Fruit fly (Drosophila melanogaster) whole organism, prepupa: ENCODE measurements around the gene Cwc25.

ENCODE experiments used
- CG10669 ChIP-seq: fragments of 200-800 bp; sonication (Bioruptor generic); optimal IDR thresholded peaks from 3 replicates; lab custom pipeline; 2018; ENCODE audit warnings: missing biosample characterization, mild to moderate bottlenecking, missing genetic modification characterization, moderate library complexity
- CG11762 ChIP-seq: fragments of 200-800 bp; sonication (Bioruptor generic); optimal IDR thresholded peaks from 3 replicates; lab custom pipeline; 2016; ENCODE audit warnings: missing biosample characterization, missing genetic modification characterization; ENCODE audit not compliant: insufficient read depth
- CG11902 ChIP-seq: fragments of 200-800 bp; sonication (Bioruptor generic); optimal IDR thresholded peaks from 3 replicates; lab custom pipeline; 2016; ENCODE audit warnings: missing biosample characterization, missing genetic modification characterization
- CG15336 ChIP-seq: fragments of 200-800 bp; sonication (Bioruptor generic); IDR thresholded peaks from 2 replicates; pipeline ENCODE4 v1.3.6; 2022; ENCODE audit warnings: missing biosample characterization, missing genetic modification characterization
- CG16779 ChIP-seq: fragments of 200-800 bp; sonication (Bioruptor generic); optimal IDR thresholded peaks from 3 replicates; lab custom pipeline; 2017; ENCODE audit warnings: missing biosample characterization, mild to moderate bottlenecking, missing genetic modification characterization
- CG3032 ChIP-seq: fragments of 200-800 bp; optimal IDR thresholded peaks from 2 replicates; lab custom pipeline; 2019; ENCODE audit warnings: missing biosample characterization, mild to moderate bottlenecking, missing genetic modification characterization, moderate library complexity
- CG32006 ChIP-seq: fragments of 200-800 bp; sonication (Bioruptor generic); optimal IDR thresholded peaks from 3 replicates; lab custom pipeline; 2017; ENCODE audit warnings: missing biosample characterization, mild to moderate bottlenecking, missing genetic modification characterization
- CG34406 ChIP-seq: fragments of 200-800 bp; sonication (Bioruptor generic); optimal IDR thresholded peaks from 3 replicates; lab custom pipeline; 2016; ENCODE audit warnings: missing biosample characterization, missing genetic modification characterization
- CG3919 ChIP-seq: fragments of 200-800 bp; sonication (Bioruptor generic); optimal IDR thresholded peaks from 3 replicates; lab custom pipeline; 2016; ENCODE audit warnings: missing biosample characterization, missing genetic modification characterization
- CG4318 ChIP-seq: fragments of 200-800 bp; sonication (Bioruptor generic); optimal IDR thresholded peaks from 3 replicates; lab custom pipeline; 2017; ENCODE audit warnings: missing biosample characterization, mild to moderate bottlenecking, missing genetic modification characterization
- CG6163 ChIP-seq: fragments of 200-800 bp; sonication (Bioruptor generic); IDR thresholded peaks from 3 replicates; pipeline ENCODE4 v1.3.6; 2022; ENCODE audit warnings: missing biosample characterization, missing genetic modification characterization
- CG6276 ChIP-seq: fragments of 200-800 bp; sonication (Bioruptor generic); optimal IDR thresholded peaks from 2 replicates; lab custom pipeline; 2017; ENCODE audit warnings: missing biosample characterization, mild to moderate bottlenecking, missing genetic modification characterization
- CG6792 ChIP-seq: fragments of 200-800 bp; sonication (Bioruptor generic); optimal IDR thresholded peaks from 3 replicates; lab custom pipeline; 2016; ENCODE audit warnings: missing biosample characterization, missing genetic modification characterization
- CG6808 ChIP-seq: fragments of 200-800 bp; sonication (Bioruptor generic); optimal IDR thresholded peaks from 3 replicates; lab custom pipeline; 2017; ENCODE audit warnings: missing biosample characterization, missing genetic modification characterization, mild to moderate bottlenecking, moderate library complexity, missing genetic modification reagents
- CG6854 ChIP-seq: fragments of 200-800 bp; sonication (Bioruptor generic); optimal IDR thresholded peaks from 2 replicates; lab custom pipeline; 2017; ENCODE audit warnings: missing biosample characterization, mild to moderate bottlenecking, missing genetic modification characterization
- CG7368 ChIP-seq: fragments of 200-800 bp; sonication (Bioruptor generic); optimal IDR thresholded peaks from 3 replicates; lab custom pipeline; 2016; ENCODE audit warnings: missing biosample characterization, missing genetic modification characterization
- CG8319 ChIP-seq: fragments of 200-800 bp; sonication (Bioruptor generic); optimal IDR thresholded peaks from 3 replicates; lab custom pipeline; 2016; ENCODE audit warnings: missing biosample characterization, missing genetic modification characterization
- CG8632 ChIP-seq: fragments of 200-800 bp; sonication (Bioruptor generic); optimal IDR thresholded peaks from 3 replicates; lab custom pipeline; 2016; ENCODE audit warnings: missing biosample characterization, missing genetic modification characterization
- CG9139 ChIP-seq: fragments of 200-800 bp; sonication (Bioruptor generic); optimal IDR thresholded peaks from 3 replicates; lab custom pipeline; 2017; ENCODE audit warnings: missing biosample characterization, mild to moderate bottlenecking, missing genetic modification characterization
- Eip78C ChIP-seq: fragments of 200-800 bp; sonication (Bioruptor generic); peaks from one replicate; lab custom pipeline; 2016; ENCODE audit warnings: missing biosample characterization, missing genetic modification characterization
- Ets21C ChIP-seq: fragments of 200-800 bp; sonication (Bioruptor generic); optimal IDR thresholded peaks from 3 replicates; lab custom pipeline; 2016; ENCODE audit warnings: missing biosample characterization, missing genetic modification characterization
- Gug ChIP-seq: fragments of 200-800 bp; sonication (Bioruptor generic); IDR thresholded peaks from 2 replicates; pipeline ENCODE4 v1.3.6; 2022; ENCODE audit warnings: missing biosample characterization, missing genetic modification characterization
- Hr39 ChIP-seq: fragments of 200-800 bp; sonication (Bioruptor generic); optimal IDR thresholded peaks from 2 replicates; lab custom pipeline; 2016; ENCODE audit warnings: missing biosample characterization, missing genetic modification characterization
- OdsH ChIP-seq: fragments of 200-800 bp; sonication (Bioruptor generic); optimal IDR thresholded peaks from 3 replicates; lab custom pipeline; 2016; ENCODE audit warnings: missing biosample characterization, missing genetic modification characterization
- Sox102F ChIP-seq: fragments of 200-800 bp; sonication (Bioruptor generic); optimal IDR thresholded peaks from 2 replicates; lab custom pipeline; 2016; ENCODE audit warnings: missing biosample characterization, mild to moderate bottlenecking, missing genetic modification characterization
- Sox14 ChIP-seq: fragments of 200-800 bp; sonication (Bioruptor generic); optimal IDR thresholded peaks from 3 replicates; lab custom pipeline; 2016; ENCODE audit warnings: missing biosample characterization, missing genetic modification characterization
- achi ChIP-seq: fragments of 200-800 bp; sonication (Bioruptor generic); optimal IDR thresholded peaks from 3 replicates; lab custom pipeline; 2016; ENCODE audit warnings: missing biosample characterization, missing genetic modification characterization
- acj6 ChIP-seq: fragments of 200-800 bp; sonication (Bioruptor generic); optimal IDR thresholded peaks from 3 replicates; lab custom pipeline; 2016; ENCODE audit warnings: missing biosample characterization, missing genetic modification characterization
- cyc ChIP-seq: fragments of 200-800 bp; sonication (Bioruptor generic); optimal IDR thresholded peaks from 3 replicates; lab custom pipeline; 2016; ENCODE audit warnings: missing biosample characterization, missing genetic modification characterization
- dsx ChIP-seq: fragments of 200-800 bp; optimal IDR thresholded peaks from 3 replicates; lab custom pipeline; 2019; ENCODE audit warnings: missing biosample characterization, mild to moderate bottlenecking, missing genetic modification characterization, moderate library complexity; ENCODE audit not compliant: poor library complexity, severe bottlenecking
- eg ChIP-seq: fragments of 200-800 bp; sonication (Bioruptor generic); IDR thresholded peaks from 3 replicates; pipeline ENCODE4 v1.3.6; 2022; ENCODE audit warnings: missing biosample characterization, missing genetic modification characterization
- esn ChIP-seq: fragments of 200-800 bp; sonication (Bioruptor generic); optimal IDR thresholded peaks from 2 replicates; lab custom pipeline; 2016; ENCODE audit warnings: missing biosample characterization, mild to moderate bottlenecking, missing genetic modification characterization, moderate library complexity
- fd59A ChIP-seq: fragments of 200-800 bp; sonication (Bioruptor generic); optimal IDR thresholded peaks from 2 replicates; lab custom pipeline; 2017; ENCODE audit warnings: missing biosample characterization, mild to moderate bottlenecking, missing genetic modification characterization, missing genetic modification reagents
- fkh ChIP-seq: fragments of 200-800 bp; sonication (Bioruptor generic); optimal IDR thresholded peaks from 3 replicates; lab custom pipeline; 2017; ENCODE audit warnings: missing biosample characterization, mild to moderate bottlenecking, missing genetic modification characterization, moderate library complexity
- lz ChIP-seq: fragments of 200-800 bp; sonication (Bioruptor generic); optimal IDR thresholded peaks from 3 replicates; lab custom pipeline; 2016; ENCODE audit warnings: missing biosample characterization, missing genetic modification characterization
- net ChIP-seq: fragments of 200-800 bp; sonication (Bioruptor generic); optimal IDR thresholded peaks from 3 replicates; lab custom pipeline; 2016; ENCODE audit warnings: missing biosample characterization, missing genetic modification characterization
- pdm3 ChIP-seq: fragments of 200-800 bp; sonication (Bioruptor generic); optimal IDR thresholded peaks from 3 replicates; lab custom pipeline; 2016; ENCODE audit warnings: missing biosample characterization, missing genetic modification characterization
- spab ChIP-seq: fragments of 200-800 bp; sonication (Bioruptor generic); optimal IDR thresholded peaks from 2 replicates; lab custom pipeline; 2017; ENCODE audit warnings: missing biosample characterization, mild to moderate bottlenecking, missing genetic modification characterization, missing genetic modification reagents
- ss ChIP-seq, 2 experiments: fragments of 200-800 bp; sonication (Bioruptor generic); optimal IDR thresholded peaks; 2 replicates in 1 of 2; 3 replicates in 1 of 2; lab custom pipeline; 2017 to 2018; ENCODE audit warnings: mild to moderate bottlenecking in 2 of 2, missing biosample characterization in 2 of 2, missing genetic modification characterization in 2 of 2, moderate library complexity in 1 of 2
- svp ChIP-seq: fragments of 200-800 bp; sonication (Bioruptor generic); peaks from one replicate; lab custom pipeline; 2016; ENCODE audit warnings: missing biosample characterization, missing genetic modification characterization
- topi ChIP-seq: fragments of 200-800 bp; sonication (Bioruptor generic); optimal IDR thresholded peaks from 3 replicates; lab custom pipeline; 2016; ENCODE audit warnings: missing biosample characterization, missing genetic modification characterization

The Cwc25 gene

dm6 chr2L:2744852-2745251, at the start of gene Cwc25, which contains the start of gene CG9961:
Cwc25 (plus strand) TSS chr2L:2745098.
CG9961 (minus strand) TSS chr2L:2744934.
- TF ChIP-seq CG34406 (GFP tag; lab: Kevin White, UChicago) (no peak), ss (GFP tag; optimal IDR thresholded peaks at IDR 0.05; lab: Kevin White, UChicago) (no peak), dsx (GFP tag; lab: Kevin White, UChicago) (peak; percentile 31), CG3032 (tag; lab: Kevin White, UChicago) (peak; percentile 25)

- no peak for TF ChIP-seq CG9139 (GFP tag; lab: Kevin White, UChicago)
- TF ChIP-seq CG11762 (GFP tag; lab: Kevin White, UChicago), result no peak
- TF ChIP-seq CG10669 (GFP tag; lab: Kevin White, UChicago), result no peak
- no peak for TF ChIP-seq CG11902 (GFP tag; lab: Kevin White, UChicago)
- no peak for TF ChIP-seq Hr39 (GFP tag; lab: Kevin White, UChicago)
- no peak for TF ChIP-seq spab
- TF ChIP-seq CG32006 (GFP tag; lab: Kevin White, UChicago), result no peak
- no peak for TF ChIP-seq CG34406 (GFP tag; lab: Kevin White, UChicago)
- no peak for TF ChIP-seq topi (GFP tag; lab: Kevin White, UChicago)
- TF ChIP-seq CG6792 (GFP tag; lab: Kevin White, UChicago), result no peak
- no peak for TF ChIP-seq acj6 (GFP tag; lab: Kevin White, UChicago)
- no peak for TF ChIP-seq fd59A (GFP tag; lab: Kevin White, UChicago)
- no peak for TF ChIP-seq cyc
- no peak for TF ChIP-seq CG3919
- TF ChIP-seq esn (GFP tag; lab: Kevin White, UChicago), result no peak
- no peak for TF ChIP-seq CG3032 (tag; lab: Kevin White, UChicago)
- no peak for TF ChIP-seq Eip78C (GFP tag; lab: Kevin White, UChicago)
- TF ChIP-seq Sox102F, result no peak
- TF ChIP-seq CG8319 (GFP tag; lab: Kevin White, UChicago), result no peak
- TF ChIP-seq, all 60 proteins: peak for 0
Measured at dm6 chr2L:2696337-2696736, 48.6 kb upstream of the Cwc25 start, which contains the start of gene Trf5. Trf5 (minus strand) TSS chr2L:2696437.

DNA sequence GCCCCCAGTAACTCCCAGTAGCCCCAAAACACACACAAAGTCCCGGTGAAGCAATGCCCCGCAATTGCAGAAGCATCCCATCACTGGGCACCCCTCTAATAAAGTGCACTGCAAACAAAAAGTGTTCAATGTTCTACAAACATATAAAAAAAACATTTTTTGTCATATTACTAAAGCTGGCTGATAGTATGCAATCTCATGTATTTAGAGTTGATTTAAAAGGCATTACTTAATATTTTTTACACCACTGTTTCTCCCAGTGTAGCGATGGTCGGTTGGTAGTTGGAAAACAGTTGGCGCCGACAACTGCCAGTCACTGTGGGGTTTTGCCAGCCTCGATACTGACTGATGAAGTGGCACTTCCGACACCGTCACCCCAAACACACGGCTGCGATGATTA, 24.5 kb upstream of the Cwc25 start:
- TF ChIP-seq CG6854 (no peak), CG3032 (tag; lab: Kevin White, UChicago) (no peak), Ets21C (GFP tag; lab: Kevin White, UChicago) (peak; percentile 4), CG15336 (GFP tag; lab: Robert Waterston, UW) (peak; percentile 32; the same call in 1 of the 2 replicates), lz (GFP tag; lab: Kevin White, UChicago) (peak; percentile 2), achi (GFP tag; lab: Kevin White, UChicago) (no peak), fd59A (GFP tag; lab: Kevin White, UChicago) (no peak), CG8632 (GFP tag; lab: Kevin White, UChicago) (no peak), CG10669 (GFP tag; lab: Kevin White, UChicago) (no peak), CG6276 (GFP tag; lab: Kevin White, UChicago) (no peak), svp (GFP tag; lab: Kevin White, UChicago) (peak; percentile 48), CG7368 (GFP tag; lab: Kevin White, UChicago) (no peak), OdsH (GFP tag; lab: Kevin White, UChicago) (peak; percentile 14), net (GFP tag; lab: Kevin White, UChicago) (peak; percentile 1), pdm3 (GFP tag; lab: Kevin White, UChicago) (peak; percentile 2), dsx (GFP tag; lab: Kevin White, UChicago) (no peak), Sox14 (no peak), CG4318 (GFP tag; lab: Kevin White, UChicago) (no peak), CG6808 (GFP tag; lab: Kevin White, UChicago) (no peak), eg (GFP tag; lab: Robert Waterston, UW) (no peak), CG16779 (tag; lab: Kevin White, UChicago) (no peak), Gug (GFP tag; lab: Robert Waterston, UW) (no peak), fkh (GFP tag; lab: Kevin White, UChicago) (no peak), CG6163 (GFP tag; lab: Robert Waterston, UW) (0 out of 3 replicates have a peak, but pooled peaks have one; percentile 18), spab (no peak), Eip78C (GFP tag; lab: Kevin White, UChicago) (peak; percentile 41), topi (GFP tag; lab: Kevin White, UChicago) (no peak)
